Worm (Caenorhabditis elegans): ENCODE data around the gene D2023.6.

Gene D2023.6

ce11 chrV:11802508-11802907 is 24.6 kb upstream of the D2023.6 start (continued):
- TF ChIP-seq nhr-11 (tag; optimal IDR thresholded peaks at IDR 0.05) (no peak), nhr-23 (tag; optimal IDR thresholded peaks at IDR 0.05) (no peak), nhr-25 (tag; optimal IDR thresholded peaks at IDR 0.05) (peak; percentile 96), lin-13 (GFP tag; optimal IDR thresholded peaks at IDR 0.05) (no peak), unc-62 (GFP tag; optimal IDR thresholded peaks at IDR 0.05) (no peak), elt-3 (tag; optimal IDR thresholded peaks at IDR 0.05) (no peak), ceh-16 (tag; optimal IDR thresholded peaks at IDR 0.05) (no peak), nhr-10 (tag; optimal IDR thresholded peaks at IDR 0.05) (no peak), R02D3.7 (tag; optimal IDR thresholded peaks at IDR 0.05) (no peak), unc-55 (GFP tag; optimal IDR thresholded peaks at IDR 0.05) (no peak), ceh-82 (tag; optimal IDR thresholded peaks at IDR 0.05) (no peak), alr-1 (tag; optimal IDR thresholded peaks at IDR 0.05) (no peak), peb-1 (tag; optimal IDR thresholded peaks at IDR 0.05) (no peak), crh-2 (tag; optimal IDR thresholded peaks at IDR 0.05) (peak; percentile 84), nhr-12 (tag; optimal IDR thresholded peaks at IDR 0.05) (no peak), zag-1 (tag; optimal IDR thresholded peaks at IDR 0.05) (no peak), unc-39 (tag; optimal IDR thresholded peaks at IDR 0.05) (no peak), ZK546.5 (tag; optimal IDR thresholded peaks at IDR 0.05) (no peak), Y55F3AM.14 (GFP tag; optimal IDR thresholded peaks at IDR 0.05) (peak; percentile 83), mbf-1 (tag; optimal IDR thresholded peaks at IDR 0.05) (no peak)

- TF ChIP-seq fos-1 (tag; optimal IDR thresholded peaks at IDR 0.05) (no peak), ztf-4 (tag; optimal IDR thresholded peaks at IDR 0.05) (no peak), nhr-129 (tag; optimal IDR thresholded peaks at IDR 0.05) (peak; percentile 68), blmp-1 (tag; optimal IDR thresholded peaks at IDR 0.05; ENCODE audit: insufficient read depth) (peak; percentile 72), sma-9 (GFP tag; optimal IDR thresholded peaks at IDR 0.05) (peak; percentile 88), sma-9 (tag; optimal IDR thresholded peaks at IDR 0.05) (no peak), nhr-25 (tag; optimal IDR thresholded peaks at IDR 0.05) (peak; percentile 45), ZK546.5 (tag; optimal IDR thresholded peaks at IDR 0.05) (no peak), lsy-2 (tag; optimal IDR thresholded peaks at IDR 0.05) (peak in 1 of 2 experiments; percentile 14), sma-3 (GFP tag; optimal IDR thresholded peaks at IDR 0.05) (peak; percentile 63)
Observed at ce11 chrV:11803518-11803994, 23.6 kb upstream of the D2023.6 start.

- TF ChIP-seq aly-2 (tag; optimal IDR thresholded peaks at IDR 0.05) (no peak), lin-11 (tag; optimal IDR thresholded peaks at IDR 0.05) (no peak), ztf-4 (tag; optimal IDR thresholded peaks at IDR 0.05) (no peak), blmp-1 (tag; optimal IDR thresholded peaks at IDR 0.05; ENCODE audit: insufficient read depth) (no peak), unc-39 (tag; optimal IDR thresholded peaks at IDR 0.05) (no peak), unc-55 (GFP tag; optimal IDR thresholded peaks at IDR 0.05) (no peak), C34F6.9 (tag; optimal IDR thresholded peaks at IDR 0.05) (peak; percentile 3), crh-2 (tag; optimal IDR thresholded peaks at IDR 0.05) (peak; percentile 18)
Observed at ce11 chrV:11809935-11810334, 17.2 kb upstream of the D2023.6 start.

ce11 chrV:11811921-11812320 is 15.2 kb upstream of the D2023.6 start, which contains the start of gene D2023.3:
D2023.3 (minus strand) TSS chrV:11812021.
- TF ChIP-seq nhr-6 (tag; optimal IDR thresholded peaks at IDR 0.05) (no peak), lin-39 (tag; optimal IDR thresholded peaks at IDR 0.05) (no peak)

- TF ChIP-seq snpc-4 (tag; optimal IDR thresholded peaks at IDR 0.05), result no peak
- no peak for TF ChIP-seq fos-1 (tag; optimal IDR thresholded peaks at IDR 0.05)
- TF ChIP-seq dmd-4 (tag; optimal IDR thresholded peaks at IDR 0.05), result no peak
- TF ChIP-seq Y55F3AM.14 (GFP tag; optimal IDR thresholded peaks at IDR 0.05), result no peak
- no peak for TF ChIP-seq nhr-11 (tag; optimal IDR thresholded peaks at IDR 0.05)
- no peak for TF ChIP-seq lin-13 (GFP tag; optimal IDR thresholded peaks at IDR 0.05)
- TF ChIP-seq nhr-129 (tag; optimal IDR thresholded peaks at IDR 0.05), result no peak
- no peak for TF ChIP-seq mab-5 (tag; optimal IDR thresholded peaks at IDR 0.05)
- no peak for TF ChIP-seq unc-55 (GFP tag; optimal IDR thresholded peaks at IDR 0.05)
- TF ChIP-seq nhr-237 (tag; optimal IDR thresholded peaks at IDR 0.05), result no peak
- no peak for TF ChIP-seq ceh-82 (tag; optimal IDR thresholded peaks at IDR 0.05)
- no peak for TF ChIP-seq lsy-2 (tag; optimal IDR thresholded peaks at IDR 0.05)
- no peak for TF ChIP-seq ceh-16 (tag; optimal IDR thresholded peaks at IDR 0.05)
- no peak for TF ChIP-seq blmp-1 (tag; optimal IDR thresholded peaks at IDR 0.05; ENCODE audit: insufficient read depth)
- TF ChIP-seq sma-3 (GFP tag; optimal IDR thresholded peaks at IDR 0.05), result no peak
- TF ChIP-seq nhr-6 (tag; optimal IDR thresholded peaks at IDR 0.05), result no peak
- no peak for TF ChIP-seq nhr-23 (tag; optimal IDR thresholded peaks at IDR 0.05)
Observed at ce11 chrV:11815566-11815965, 11.6 kb upstream of the D2023.6 start.
